Comparison of ENCODE assay signal across 5 worm cellular contexts in genomic region chrV:4826710-4827380, ce11.
A peak's percentile ranks its signal among the peaks of the same experiment; 100 is the strongest.
TF ChIP-seq lines count a peak whose summit lies in the region.

Gene hsp-6 (minus strand): TSS chrV:4826760.
Gene C37H5.5 (plus strand): TSS chrV:4827360.

TF ChIP-seq in whole organism, L1 larva, 84 proteins besides CTCF, POLR2A, EP300 and RAD21 (continues in another document):
- TF ChIP-seq snpc-4 (tag; optimal IDR thresholded peaks at IDR 0.05; lab: Kevin White, UChicago) (peak; percentile 72), egl-13 (tag; optimal IDR thresholded peaks at IDR 0.05; lab: Kevin White, UChicago) (peak; percentile 53), isw-1 (GFP tag; IDR thresholded peaks at IDR 0.05; lab: Robert Waterston, UW) (peak; percentile 84), ztf-11 (tag; optimal IDR thresholded peaks at IDR 0.05; lab: Kevin White, UChicago) (no peak), pax-3 (tag; optimal IDR thresholded peaks at IDR 0.05; lab: Kevin White, UChicago) (peak; percentile 56), ztf-4 (tag; optimal IDR thresholded peaks at IDR 0.05; lab: Kevin White, UChicago) (peak; percentile 56), lsy-2 (tag; optimal IDR thresholded peaks at IDR 0.05; lab: Kevin White, UChicago) (peak; percentile 87 to 95), vab-15 (tag; optimal IDR thresholded peaks at IDR 0.05; lab: Kevin White, UChicago) (no peak), snu-23 (GFP tag; optimal IDR thresholded peaks at IDR 0.05; lab: Kevin White, UChicago) (peak; percentile 92), fkh-10 (GFP tag; optimal IDR thresholded peaks at IDR 0.05; lab: Kevin White, UChicago) (no peak), elt-3 (tag; optimal IDR thresholded peaks at IDR 0.05; lab: Kevin White, UChicago) (peak in 2 of 6 experiments; percentile 23 to 82), efl-3 (GFP tag; optimal IDR thresholded peaks at IDR 0.05; lab: Kevin White, UChicago) (no peak), alr-1 (tag; optimal IDR thresholded peaks at IDR 0.05; lab: Kevin White, UChicago; ENCODE audit: borderline replicate concordance) (no peak), nhr-77 (tag; optimal IDR thresholded peaks at IDR 0.05; lab: Kevin White, UChicago) (peak; percentile 55), rnt-1 (tag; optimal IDR thresholded peaks at IDR 0.05; lab: Kevin White, UChicago) (peak; percentile 84), unc-130 (tag; optimal IDR thresholded peaks at IDR 0.05; lab: Kevin White, UChicago) (peak; percentile 75), hpl-2 (GFP tag; optimal IDR thresholded peaks at IDR 0.05; lab: Kevin White, UChicago) (no peak), mep-1 (tag; optimal IDR thresholded peaks at IDR 0.05; lab: Kevin White, UChicago) (peak; percentile 83)

TF ChIP-seq in whole organism, L3 larva, 47 proteins besides CTCF, POLR2A, EP300 and RAD21 (continues in another document):
- peak; percentile 47 for TF ChIP-seq ceh-28 (tag; optimal IDR thresholded peaks at IDR 0.05; lab: Kevin White, UChicago)
- peak; percentile 91 for TF ChIP-seq lin-15B (tag; optimal IDR thresholded peaks at IDR 0.05; lab: Kevin White, UChicago)
- peak; percentile 18 for TF ChIP-seq tbx-2 (tag; optimal IDR thresholded peaks at IDR 0.05; lab: Kevin White, UChicago)
- no peak for TF ChIP-seq fos-1 (tag; optimal IDR thresholded peaks at IDR 0.05; lab: Kevin White, UChicago)
- peak; percentile 50 for TF ChIP-seq R02D3.7 (tag; optimal IDR thresholded peaks at IDR 0.05; lab: Kevin White, UChicago)
- TF ChIP-seq elt-1 (tag; optimal IDR thresholded peaks at IDR 0.05; lab: Kevin White, UChicago): no peak
- no peak for TF ChIP-seq ama-1 (optimal IDR thresholded peaks at IDR 0.05; lab: Kevin White, UChicago)
- peak; percentile 80 for TF ChIP-seq nhr-23 (tag; optimal IDR thresholded peaks at IDR 0.05; lab: Kevin White, UChicago)
- no peak for TF ChIP-seq nhr-77 (tag; optimal IDR thresholded peaks at IDR 0.05; lab: Kevin White, UChicago)
- peak; percentile 96 for TF ChIP-seq nfya-1 (tag; optimal IDR thresholded peaks at IDR 0.05; lab: Kevin White, UChicago; ENCODE audit: insufficient read depth)
- peak; percentile 79 for TF ChIP-seq nhr-25 (tag; optimal IDR thresholded peaks at IDR 0.05; lab: Kevin White, UChicago)
- TF ChIP-seq nhr-12 (tag; optimal IDR thresholded peaks at IDR 0.05; lab: Kevin White, UChicago): no peak
- TF ChIP-seq ceh-9 (tag; optimal IDR thresholded peaks at IDR 0.05; lab: Kevin White, UChicago): no peak
- TF ChIP-seq ceh-16 (tag; optimal IDR thresholded peaks at IDR 0.05; lab: Kevin White, UChicago): no peak
- TF ChIP-seq snpc-4 (tag; optimal IDR thresholded peaks at IDR 0.05; lab: Kevin White, UChicago): peak; percentile 74
- TF ChIP-seq ztf-11 (tag; optimal IDR thresholded peaks at IDR 0.05; lab: Kevin White, UChicago): no peak
- TF ChIP-seq jun-1 (tag; optimal IDR thresholded peaks at IDR 0.05; lab: Kevin White, UChicago): peak; percentile 32
- TF ChIP-seq nhr-237 (tag; optimal IDR thresholded peaks at IDR 0.05; lab: Kevin White, UChicago): no peak
- no peak for TF ChIP-seq ceh-82 (tag; optimal IDR thresholded peaks at IDR 0.05; lab: Kevin White, UChicago)
- TF ChIP-seq mdl-1 (tag; optimal IDR thresholded peaks at IDR 0.05; lab: Kevin White, UChicago): no peak

TF ChIP-seq in whole organism, early embryonic, 17 proteins besides CTCF, POLR2A, EP300 and RAD21:
- TF ChIP-seq flt-1 (GFP tag; IDR thresholded peaks at IDR 0.05; lab: Robert Waterston, UW): 0 out of 2 replicates have a peak, but pooled peaks have one; percentile 7
- peak; percentile 57 for TF ChIP-seq F13C5.2 (tag; optimal IDR thresholded peaks at IDR 0.05; lab: Kevin White, UChicago)
- TF ChIP-seq hmg-4 (GFP tag; optimal IDR thresholded peaks at IDR 0.05; lab: Kevin White, UChicago): peak; percentile 25
- TF ChIP-seq pes-1 (GFP tag; IDR thresholded peaks at IDR 0.05; lab: Robert Waterston, UW): peak; percentile 63; the same call in 1 of the 2 replicates
- no peak for TF ChIP-seq ama-1 (optimal IDR thresholded peaks at IDR 0.05; lab: Kevin White, UChicago)
- no peak for TF ChIP-seq B0310.2 (tag; optimal IDR thresholded peaks at IDR 0.05; lab: Kevin White, UChicago)

TF ChIP-seq in whole organism, midembryonic, 9 proteins besides CTCF, POLR2A, EP300 and RAD21:
- TF ChIP-seq flt-1 (GFP tag; IDR thresholded peaks at IDR 0.05; lab: Robert Waterston, UW) (0 out of 2 replicates have a peak, but pooled peaks have one; percentile 55), cog-1 (tag; optimal IDR thresholded peaks at IDR 0.05; lab: Kevin White, UChicago) (peak; percentile 40), tab-1 (GFP tag; IDR thresholded peaks at IDR 0.05; lab: Robert Waterston, UW) (no peak), klf-2 (GFP tag; conservative IDR thresholded peaks at IDR 0.05; lab: Robert Waterston, UW) (no peak), T22C8.4 (GFP tag; IDR thresholded peaks at IDR 0.05; lab: Robert Waterston, UW) (no peak), ztf-23 (GFP tag; IDR thresholded peaks at IDR 0.05; lab: Robert Waterston, UW) (peak; percentile 43; the same call in 1 of the 2 replicates), ztf-29 (GFP tag; IDR thresholded peaks at IDR 0.05; lab: Robert Waterston, UW) (no peak)

TF ChIP-seq in whole organism, young adult, 124 proteins besides CTCF, POLR2A, EP300 and RAD21 (continues in another document):
- TF ChIP-seq lir-1 (GFP tag; conservative IDR thresholded peaks at IDR 0.05; lab: Robert Waterston, UW) (peak; percentile 78), lin-26 (GFP tag; IDR thresholded peaks at IDR 0.05; lab: Robert Waterston, UW) (peak; percentile 64; the same call in 1 of the 2 replicates), attf-3 (GFP tag; conservative IDR thresholded peaks at IDR 0.05; lab: Robert Waterston, UW) (no peak), F37B4.10 (GFP tag; IDR thresholded peaks at IDR 0.05; lab: Robert Waterston, UW) (no peak), aptf-2 (GFP tag; conservative IDR thresholded peaks at IDR 0.05; lab: Robert Waterston, UW) (no peak), Y56A3A.18 (GFP tag; IDR thresholded peaks at IDR 0.05; lab: Robert Waterston, UW) (no peak), ztf-3 (GFP tag; optimal IDR thresholded peaks at IDR 0.05; lab: Kevin White, UChicago) (no peak), mxl-1 (tag; optimal IDR thresholded peaks at IDR 0.05; lab: Kevin White, UChicago) (no peak), T07F8.4 (tag; optimal IDR thresholded peaks at IDR 0.05; lab: Kevin White, UChicago) (no peak), madf-6 (GFP tag; IDR thresholded peaks at IDR 0.05; lab: Robert Waterston, UW) (peak; percentile 91), ets-4 (GFP tag; optimal IDR thresholded peaks at IDR 0.05; lab: Kevin White, UChicago) (no peak), B0336.3 (GFP tag; IDR thresholded peaks at IDR 0.05; lab: Robert Waterston, UW) (peak; percentile 79), unc-130 (GFP tag; optimal IDR thresholded peaks at IDR 0.05; lab: Kevin White, UChicago) (no peak), sptf-2 (GFP tag; optimal IDR thresholded peaks at IDR 0.05; lab: Kevin White, UChicago) (no peak), tlf-1 (GFP tag; optimal IDR thresholded peaks at IDR 0.05; lab: Kevin White, UChicago) (peak; percentile 89), nhr-90 (tag; optimal IDR thresholded peaks at IDR 0.05; lab: Kevin White, UChicago) (no peak), fkh-3 (tag; optimal IDR thresholded peaks at IDR 0.05; lab: Kevin White, UChicago) (no peak), snpc-3.4 (tag; optimal IDR thresholded peaks at IDR 0.05; lab: Kevin White, UChicago) (peak; percentile 59), ceh-40 (GFP tag; IDR thresholded peaks at IDR 0.05; lab: Robert Waterston, UW) (no peak), madf-10 (tag; optimal IDR thresholded peaks at IDR 0.05; lab: Kevin White, UChicago) (peak; percentile 56), him-1 (tag; optimal IDR thresholded peaks at IDR 0.05; lab: Kevin White, UChicago) (no peak), ekl-4 (GFP tag; IDR thresholded peaks at IDR 0.05; lab: Robert Waterston, UW) (0 out of 2 replicates have a peak, but pooled peaks have one; percentile 42), hlh-26 (GFP tag; conservative IDR thresholded peaks at IDR 0.05; lab: Robert Waterston, UW) (no peak), let-526 (GFP tag; IDR thresholded peaks at IDR 0.05; lab: Robert Waterston, UW) (0 out of 2 replicates have a peak, but pooled peaks have one; percentile 52), ceh-91 (GFP tag; IDR thresholded peaks at IDR 0.05; lab: Robert Waterston, UW) (peak; percentile 59; the same call in 1 of the 2 replicates), F10E7.11 (tag; optimal IDR thresholded peaks at IDR 0.05; lab: Kevin White, UChicago) (no peak), F52B5.7 (tag; optimal IDR thresholded peaks at IDR 0.05; lab: Kevin White, UChicago) (no peak), unc-62 (GFP tag; optimal IDR thresholded peaks at IDR 0.05; lab: Kevin White, UChicago) (no peak), somi-1 (GFP tag; optimal IDR thresholded peaks at IDR 0.05; lab: Kevin White, UChicago) (peak; percentile 56), nfya-1 (tag; optimal IDR thresholded peaks at IDR 0.05; lab: Kevin White, UChicago; ENCODE audit: borderline replicate concordance, insufficient read depth) (no peak), nfyb-1 (GFP tag; IDR thresholded peaks at IDR 0.05; lab: Robert Waterston, UW) (peak; percentile 81), zfh-2 (GFP tag; conservative IDR thresholded peaks at IDR 0.05; lab: Robert Waterston, UW) (no peak), bed-2 (GFP tag; IDR thresholded peaks at IDR 0.05; lab: Robert Waterston, UW) (no peak), efl-1 (GFP tag; optimal IDR thresholded peaks at IDR 0.05; lab: Kevin White, UChicago) (peak; percentile 45), hlh-12 (tag; optimal IDR thresholded peaks at IDR 0.05; lab: Kevin White, UChicago) (no peak), lsl-1 (GFP tag; optimal IDR thresholded peaks at IDR 0.05; lab: Kevin White, UChicago) (peak; percentile 91), bed-1 (GFP tag; IDR thresholded peaks at IDR 0.05; lab: Robert Waterston, UW) (no peak), rec-8 (tag; optimal IDR thresholded peaks at IDR 0.05; lab: Kevin White, UChicago) (no peak), let-607 (tag; optimal IDR thresholded peaks at IDR 0.05; lab: Kevin White, UChicago) (peak in 1 of 2 experiments; percentile 32), tbx-9 (tag; optimal IDR thresholded peaks at IDR 0.05; lab: Kevin White, UChicago; ENCODE audit: borderline replicate concordance) (no peak), ztf-25 (GFP tag; IDR thresholded peaks at IDR 0.05; lab: Robert Waterston, UW) (no peak), Y79H2A.3 (GFP tag; conservative IDR thresholded peaks at IDR 0.05; lab: Robert Waterston, UW) (no peak), xnd-1 (tag; optimal IDR thresholded peaks at IDR 0.05; lab: Kevin White, UChicago) (peak; percentile 52), lin-35 (GFP tag; optimal IDR thresholded peaks at IDR 0.05; lab: Kevin White, UChicago) (peak in 1 of 3 experiments; percentile 42), ztf-18 (tag; optimal IDR thresholded peaks at IDR 0.05; lab: Kevin White, UChicago) (peak; percentile 47), egrh-3 (GFP tag; IDR thresholded peaks at IDR 0.05; lab: Robert Waterston, UW) (peak; percentile 26; the same call in 1 of the 2 replicates)

Comparison
In these comparisons a context has a peak if more than half of its experiments do, and no peak if none do; other contexts are left out.
1. Of the 8 proteins assayed by ChIP-seq in both whole organism, young adult and whole organism, L1 larva: peak only in whole organism, young adult: none; only in whole organism, L1 larva: ama-1, nhr-90 and unc-130; in both: dpl-1, efl-1 and snpc-4; in neither: 1; mixed calls (peak in some experiments, not most) for 1.